Worm (Caenorhabditis elegans) whole organism, L2 larva: Measurements from ENCODE around the gene hira-1.

Source experiments
- blmp-1 ChIP-seq: sonication (generic microtip); optimal IDR thresholded peaks from 2 replicates; lab custom pipeline; 2017; ENCODE audit warnings: missing genetic modification characterization, mild to moderate bottlenecking, missing compliant biosample characterization, antibody characterized with exemption, moderate library complexity; ENCODE audit not compliant: insufficient read depth
- elt-3 ChIP-seq: sonication (generic microtip); optimal IDR thresholded peaks from 2 replicates; lab custom pipeline; 2017; ENCODE audit warnings: missing biosample characterization, missing genetic modification characterization
- snpc-4 ChIP-seq: fragments of 150-350 bp; optimal IDR thresholded peaks from 2 replicates; lab custom pipeline; 2014; ENCODE audit warnings: missing biosample characterization, missing genetic modification characterization
- zag-1 ChIP-seq: fragments of 150-350 bp; optimal IDR thresholded peaks from 2 replicates; lab custom pipeline; 2014; ENCODE audit warnings: missing biosample characterization, missing genetic modification characterization

DNA sequence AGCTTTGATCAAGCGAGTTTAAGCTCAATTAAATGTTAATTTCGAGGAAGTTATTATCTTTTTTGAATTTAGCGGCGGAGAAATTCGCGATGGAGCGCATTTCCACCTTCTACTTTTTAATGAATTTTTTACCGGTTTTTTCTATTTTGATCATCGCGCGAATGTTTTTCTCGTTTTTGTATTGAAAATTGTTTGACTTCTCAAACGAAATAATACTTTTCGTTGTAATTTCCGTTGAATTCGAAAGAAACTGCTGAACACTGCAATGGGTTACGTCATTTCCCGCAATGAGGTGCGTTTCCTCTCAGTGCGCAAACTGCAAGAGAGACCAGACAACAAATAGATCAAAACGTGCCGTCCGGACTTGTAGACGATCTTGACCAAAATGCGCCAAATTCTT is 9.7 kb upstream of the hira-1 start:
- no peak for TF ChIP-seq zag-1 (tag; lab: Kevin White, UChicago)
- no peak for TF ChIP-seq snpc-4
- TF ChIP-seq elt-3 = no peak
- TF ChIP-seq blmp-1 (tag; lab: Kevin White, UChicago) = no peak
